Fruit fly (Drosophila melanogaster) whole organism, embryonic: ENCODE data around the gene gry.

Experiments used
- CG17385 ChIP-seq: fragments of 200-800 bp; sonication (Bioruptor generic); optimal IDR thresholded peaks from 3 replicates; lab custom pipeline; 2018; ENCODE audit warnings: missing biosample characterization, mild to moderate bottlenecking, missing genetic modification characterization
- Hr39 ChIP-seq: fragments of >200 bp; optimal IDR thresholded peaks from 2 replicates; lab custom pipeline; 2017
- Sry-β ChIP-seq: fragments of 200-800 bp; sonication (Bioruptor generic); optimal IDR thresholded peaks from 2 replicates; lab custom pipeline; 2018; ENCODE audit warnings: missing biosample characterization, mild to moderate bottlenecking, missing genetic modification characterization, moderate library complexity
- fd102C ChIP-seq: fragments of 200-800 bp; sonication (Bioruptor generic); optimal IDR thresholded peaks from 2 replicates; lab custom pipeline; 2018; ENCODE audit warnings: missing biosample characterization, mild to moderate bottlenecking, missing genetic modification characterization, moderate library complexity
- gfzf ChIP-seq: fragments of 200-800 bp; sonication (Bioruptor generic); optimal IDR thresholded peaks from 2 replicates; lab custom pipeline; 2016; ENCODE audit warnings: missing biosample characterization, mild to moderate bottlenecking, missing genetic modification characterization, moderate library complexity
- pum ChIP-seq: fragments of 200-800 bp; sonication (Bioruptor generic); optimal IDR thresholded peaks from 2 replicates; lab custom pipeline; 2016; ENCODE audit warnings: missing biosample characterization, missing genetic modification characterization
- ranshi ChIP-seq: fragments of 200-800 bp; sonication (Bioruptor generic); IDR thresholded peaks from 2 replicates; pipeline ENCODE4 v1.3.6; 2022; ENCODE audit warnings: missing biosample characterization, missing genetic modification characterization
- schlank ChIP-seq: fragments of 200-800 bp; sonication (Bioruptor generic); optimal IDR thresholded peaks from 2 replicates; lab custom pipeline; 2018; ENCODE audit warnings: missing biosample characterization, mild to moderate bottlenecking, missing genetic modification characterization

- TF ChIP-seq pum (GFP tag; lab: Kevin White, UChicago) (no peak), schlank (tag; lab: Kevin White, UChicago) (no peak), CG17385 (GFP tag; lab: Kevin White, UChicago) (no peak), gfzf (GFP tag; lab: Kevin White, UChicago) (no peak), Sry-β (GFP tag; lab: Kevin White, UChicago) (no peak), ranshi (GFP tag; lab: Robert Waterston, UW) (no peak), fd102C (GFP tag; lab: Kevin White, UChicago) (no peak), Hr39 (lab: Kevin White, UChicago) (no peak)
Measured at dm6 chr3L:3161968-3162367, 36.9 kb upstream of the gry start, which contains the start of gene rasp.
